Worm (Caenorhabditis elegans) whole organism, mixed stage, embryonic: ENCODE data around the gene zig-12.

ENCODE experiments used
- blmp-1 ChIP-seq: fragments of 150-350 bp; optimal IDR thresholded peaks from 2 replicates; lab custom pipeline; 2014; ENCODE audit warnings: missing biosample characterization, missing genetic modification characterization
- lin-32 ChIP-seq: fragments of 200-800 bp; sonication (Bioruptor generic); optimal IDR thresholded peaks from 2 replicates; lab custom pipeline; 2018; ENCODE audit warnings: mild to moderate bottlenecking, missing genetic modification characterization, missing compliant biosample characterization
- mep-1 ChIP-seq: fragments of 150-350 bp; optimal IDR thresholded peaks from 2 replicates; lab custom pipeline; 2017; ENCODE audit warnings: missing biosample characterization, missing genetic modification reagents, missing genetic modification characterization, inconsistent platforms
- mls-2 ChIP-seq: sonication (generic microtip); optimal IDR thresholded peaks from 2 replicates; lab custom pipeline; 2016; ENCODE audit warnings: mild to moderate bottlenecking, missing genetic modification characterization, moderate library complexity, missing compliant biosample characterization
- nhr-2 ChIP-seq: fragments of 150-350 bp; optimal IDR thresholded peaks from 2 replicates; lab custom pipeline; 2014; ENCODE audit warnings: missing biosample characterization, missing genetic modification characterization
- nhr-76 ChIP-seq: sonication (generic microtip); optimal IDR thresholded peaks from 2 replicates; lab custom pipeline; 2017; ENCODE audit warnings: missing biosample characterization, missing genetic modification characterization
- pha-4 ChIP-seq: fragments of 150-350 bp; optimal IDR thresholded peaks from 2 replicates; lab custom pipeline; 2018; ENCODE audit warnings: missing biosample characterization, missing genetic modification reagents, missing genetic modification characterization
- snpc-4 ChIP-seq: fragments of 150-350 bp; optimal IDR thresholded peaks from 2 replicates; lab custom pipeline; 2014; ENCODE audit warnings: missing biosample characterization, missing genetic modification characterization

- TF ChIP-seq nhr-2 (tag; lab: Kevin White, UChicago) = no peak
- TF ChIP-seq mls-2 (tag; lab: Kevin White, UChicago) = no peak
- no peak for TF ChIP-seq nhr-76
- TF ChIP-seq snpc-4 (tag; lab: Kevin White, UChicago) = no peak
- TF ChIP-seq mep-1 (tag; lab: Kevin White, UChicago) = no peak
- TF ChIP-seq lin-32 = no peak
- no peak for TF ChIP-seq pha-4 (tag; lab: Kevin White, UChicago)
- TF ChIP-seq blmp-1 = no peak
Measured at ce11 chrX:8800355-8800754, 36.6 kb downstream of the zig-12 start.
